Worm (Caenorhabditis elegans) whole organism, L4 larva: ENCODE data around the gene lin-5.

Experiments used
- lin-39 ChIP-seq: fragments of 150-350 bp; optimal IDR thresholded peaks from 2 replicates; lab custom pipeline; 2014; ENCODE audit warnings: missing biosample characterization, missing genetic modification reagents, missing genetic modification characterization
- skn-1 ChIP-seq: fragments of 150-350 bp; optimal IDR thresholded peaks from 2 replicates; lab custom pipeline; 2014; ENCODE audit warnings: missing biosample characterization, missing genetic modification characterization
- snpc-4 ChIP-seq: fragments of 150-350 bp; optimal IDR thresholded peaks from 2 replicates; lab custom pipeline; 2014; ENCODE audit warnings: missing biosample characterization, missing genetic modification characterization

DNA sequence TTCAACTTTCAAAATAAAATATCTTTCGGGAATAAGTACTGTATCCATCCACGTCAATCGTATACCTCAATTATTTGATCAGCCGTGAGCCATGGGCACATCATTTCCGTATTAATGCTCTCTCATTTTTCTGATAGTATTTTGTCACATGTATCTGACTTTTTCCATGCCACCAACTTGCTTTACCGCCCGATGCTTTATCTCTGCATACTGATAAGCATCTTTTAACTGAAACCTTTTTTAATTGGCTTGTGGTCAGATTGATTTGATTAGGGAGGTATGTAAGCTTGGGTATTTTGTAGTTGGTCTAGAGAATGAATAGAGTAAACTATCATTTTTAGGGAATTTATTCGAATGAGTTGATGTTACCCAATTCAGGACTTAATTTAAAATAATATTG is 28.9 kb downstream of the lin-5 start:
- TF ChIP-seq skn-1 (tag; lab: Kevin White, UChicago) (no peak), lin-39 (tag; lab: Kevin White, UChicago) (no peak), snpc-4 (tag; lab: Kevin White, UChicago) (no peak)
